Worm (Caenorhabditis elegans): ENCODE measurements around the gene T10C6.10.

Gene T10C6.10

ce11 chrV:16017671-16018070, 18.5 kb upstream of the T10C6.10 start, which contains the start of gene srx-43:
Gene srx-43 (plus strand): TSS chrV:16017971.
- TF ChIP-seq zim-3 (tag; optimal IDR thresholded peaks at IDR 0.05) (no peak), pbrm-1 (GFP tag; IDR thresholded peaks at IDR 0.05) (no peak), Y53G8AR.9 (GFP tag; conservative IDR thresholded peaks at IDR 0.05) (no peak), rec-8 (tag; optimal IDR thresholded peaks at IDR 0.05) (no peak), madf-6 (GFP tag; IDR thresholded peaks at IDR 0.05) (no peak), let-526 (GFP tag; IDR thresholded peaks at IDR 0.05) (no peak), F33H1.4 (GFP tag; IDR thresholded peaks at IDR 0.05) (no peak), F57C9.4 (tag; optimal IDR thresholded peaks at IDR 0.05) (no peak), B0261.1 (tag; optimal IDR thresholded peaks at IDR 0.05) (no peak), K12H6.12 (tag; optimal IDR thresholded peaks at IDR 0.05) (no peak)

ce11 chrV:16020042-16020441, 16.2 kb upstream of the T10C6.10 start, which contains the start of gene srx-44:
Gene srx-44 (plus strand): TSS chrV:16020342.
- TF ChIP-seq rcor-1 (GFP tag; IDR thresholded peaks at IDR 0.05) (no peak), B0019.2 (GFP tag; conservative IDR thresholded peaks at IDR 0.05) (no peak), athp-1 (tag; optimal IDR thresholded peaks at IDR 0.05) (no peak), F33H1.4 (GFP tag; IDR thresholded peaks at IDR 0.05) (no peak), unc-62 (GFP tag; optimal IDR thresholded peaks at IDR 0.05) (no peak), xnd-1 (tag; optimal IDR thresholded peaks at IDR 0.05) (no peak), egl-18 (GFP tag; IDR thresholded peaks at IDR 0.05) (no peak), snpc-1.3 (tag; optimal IDR thresholded peaks at IDR 0.05; ENCODE audit: insufficient read depth) (no peak)

- TF ChIP-seq dpl-1 (GFP tag; optimal IDR thresholded peaks at IDR 0.05) (peak; percentile 59), mel-28 (tag; optimal IDR thresholded peaks at IDR 0.05; ENCODE audit: borderline replicate concordance) (no peak), lin-40 (tag; optimal IDR thresholded peaks at IDR 0.05) (no peak), ztf-22 (GFP tag; optimal IDR thresholded peaks at IDR 0.05) (no peak), lsl-1 (GFP tag; optimal IDR thresholded peaks at IDR 0.05) (peak; percentile 16), ZK185.1 (tag; optimal IDR thresholded peaks at IDR 0.05; ENCODE audit: poor library complexity, severe bottlenecking) (peak; percentile 47), efl-1 (GFP tag; optimal IDR thresholded peaks at IDR 0.05) (peak; percentile 59), egl-44 (GFP tag; IDR thresholded peaks at IDR 0.05) (0 out of 2 replicates have a peak, but pooled peaks have one; percentile 25), lin-54 (GFP tag; optimal IDR thresholded peaks at IDR 0.05) (peak; percentile 90), ceh-27 (GFP tag; optimal IDR thresholded peaks at IDR 0.05) (peak; percentile 62), dox-1 (GFP tag; IDR thresholded peaks at IDR 0.05) (0 out of 2 replicates have a peak, but pooled peaks have one; percentile 26)
Observed at ce11 chrV:16022600-16022999, 13.6 kb upstream of the T10C6.10 start.

ce11 chrV:16023051-16023450, 13.2 kb upstream of the T10C6.10 start, which contains the start of gene cwc-15:
Gene cwc-15 (plus strand): TSS chrV:16023351.
- TF ChIP-seq athp-1 (tag; optimal IDR thresholded peaks at IDR 0.05) (no peak), Y95B8A.8 (GFP tag; IDR thresholded peaks at IDR 0.05) (no peak), Y53G8AR.9 (GFP tag; conservative IDR thresholded peaks at IDR 0.05) (no peak), B0035.1 (tag; optimal IDR thresholded peaks at IDR 0.05) (no peak), mel-28 (tag; optimal IDR thresholded peaks at IDR 0.05; ENCODE audit: borderline replicate concordance) (no peak)

ce11 chrV:16023559-16023958, 12.7 kb upstream of the T10C6.10 start:
- peak; percentile 79 for TF ChIP-seq zfh-2 (GFP tag; conservative IDR thresholded peaks at IDR 0.05)
- no peak for TF ChIP-seq nfya-2 (GFP tag; IDR thresholded peaks at IDR 0.05)
- no peak for TF ChIP-seq nhr-90 (tag; optimal IDR thresholded peaks at IDR 0.05)
- no peak for TF ChIP-seq attf-5 (GFP tag; optimal IDR thresholded peaks at IDR 0.05)
- no peak for TF ChIP-seq K12H6.12 (tag; optimal IDR thresholded peaks at IDR 0.05)
- no peak for TF ChIP-seq F52B5.7 (tag; optimal IDR thresholded peaks at IDR 0.05)
- TF ChIP-seq ceh-79 (tag; optimal IDR thresholded peaks at IDR 0.05) = no peak

Measured in whole organism, young adult.